Worm (Caenorhabditis elegans) whole organism, young adult: Measurements from ENCODE around the gene Y37A1A.3.

Experiments used
- B0019.2 ChIP-seq: fragments of 200-800 bp; sonication (Bioruptor generic); conservative IDR thresholded peaks from 2 replicates; pipeline ENCODE4 v1.3.6; 2022; ENCODE audit warnings: missing genetic modification reagents, missing genetic modification characterization, missing compliant biosample characterization
- B0336.3 ChIP-seq: fragments of 200-800 bp; sonication (Bioruptor generic); IDR thresholded peaks from 2 replicates; pipeline ENCODE4 v1.3.6; 2022; ENCODE audit warnings: missing genetic modification characterization, missing compliant biosample characterization
- C06A6.2 ChIP-seq: fragments of 200-800 bp; sonication (Bioruptor generic); conservative IDR thresholded peaks from 2 replicates; pipeline ENCODE4 v1.3.6; 2022; ENCODE audit warnings: missing genetic modification characterization, missing compliant biosample characterization
- F33H1.4 ChIP-seq: fragments of 200-800 bp; sonication (Bioruptor generic); IDR thresholded peaks from 2 replicates; pipeline ENCODE4 v1.3.6; 2022; ENCODE audit warnings: missing genetic modification reagents, missing genetic modification characterization, missing compliant biosample characterization
- F37B4.10 ChIP-seq: fragments of 200-800 bp; sonication (Bioruptor generic); IDR thresholded peaks from 2 replicates; pipeline ENCODE4 v1.3.6; 2022; ENCODE audit warnings: missing genetic modification characterization, missing compliant biosample characterization
- F52B5.7 ChIP-seq: sonication (generic microtip); optimal IDR thresholded peaks from 2 replicates; lab custom pipeline; 2016; ENCODE audit warnings: mild to moderate bottlenecking, missing genetic modification characterization, missing compliant biosample characterization
- F57C9.4 ChIP-seq: sonication (generic microtip); optimal IDR thresholded peaks from 2 replicates; lab custom pipeline; 2017; ENCODE audit warnings: mild to moderate bottlenecking, missing genetic modification characterization, missing compliant biosample characterization
- K12H6.12 ChIP-seq: fragments of 200-800 bp; sonication (Bioruptor generic); optimal IDR thresholded peaks from 2 replicates; lab custom pipeline; 2018; ENCODE audit warnings: mild to moderate bottlenecking, missing genetic modification characterization, missing compliant biosample characterization
- T26A5.8 ChIP-seq: sonication (generic microtip); optimal IDR thresholded peaks from 2 replicates; lab custom pipeline; 2016; ENCODE audit warnings: missing genetic modification characterization, missing compliant biosample characterization
- Y79H2A.3 ChIP-seq: fragments of 200-800 bp; sonication (Bioruptor generic); conservative IDR thresholded peaks from 2 replicates; pipeline ENCODE4 v1.3.6; 2022; ENCODE audit warnings: missing genetic modification reagents, missing genetic modification characterization, missing compliant biosample characterization
- akir-1 ChIP-seq: fragments of 200-800 bp; sonication (Bioruptor generic); optimal IDR thresholded peaks from 2 replicates; lab custom pipeline; 2018; ENCODE audit warnings: mild to moderate bottlenecking, missing genetic modification characterization, moderate library complexity, missing compliant biosample characterization
- aptf-3 ChIP-seq: fragments of 200-800 bp; sonication (Bioruptor generic); IDR thresholded peaks from 2 replicates; pipeline ENCODE4 v1.3.6; 2022; ENCODE audit warnings: missing genetic modification characterization, missing compliant biosample characterization
- attf-6 ChIP-seq: fragments of 200-800 bp; sonication (Bioruptor generic); IDR thresholded peaks from 2 replicates; pipeline ENCODE4 v1.3.6; 2022; ENCODE audit warnings: missing genetic modification reagents, missing genetic modification characterization, missing compliant biosample characterization
- bed-1 ChIP-seq: fragments of 200-800 bp; sonication (Bioruptor generic); IDR thresholded peaks from 2 replicates; pipeline ENCODE4 v1.3.6; 2022; ENCODE audit warnings: missing genetic modification reagents, missing genetic modification characterization, missing compliant biosample characterization
- ccch-3 ChIP-seq: fragments of 200-800 bp; sonication (Bioruptor generic); optimal IDR thresholded peaks from 2 replicates; lab custom pipeline; 2018; ENCODE audit warnings: mild to moderate bottlenecking, missing genetic modification characterization, missing compliant biosample characterization
- ceh-27 ChIP-seq: fragments of 200-800 bp; sonication (Bioruptor generic); optimal IDR thresholded peaks from 2 replicates; lab custom pipeline; 2018; ENCODE audit warnings: mild to moderate bottlenecking, missing genetic modification characterization, moderate library complexity, missing compliant biosample characterization
- ceh-79 ChIP-seq: sonication (generic microtip); optimal IDR thresholded peaks from 2 replicates; lab custom pipeline; 2017; ENCODE audit warnings: mild to moderate bottlenecking, missing genetic modification characterization, missing compliant biosample characterization
- ceh-91 ChIP-seq: fragments of 200-800 bp; sonication (Bioruptor generic); IDR thresholded peaks from 2 replicates; pipeline ENCODE4 v1.3.6; 2022; ENCODE audit warnings: missing genetic modification reagents, missing genetic modification characterization, missing compliant biosample characterization
- die-1 ChIP-seq: sonication (generic microtip); optimal IDR thresholded peaks from 2 replicates; lab custom pipeline; 2016; ENCODE audit warnings: missing genotype, mild to moderate bottlenecking, missing genetic modification characterization, missing compliant biosample characterization
- dpff-1 ChIP-seq: sonication (generic microtip); optimal IDR thresholded peaks from 2 replicates; lab custom pipeline; 2017; ENCODE audit warnings: mild to moderate bottlenecking, missing genetic modification characterization, missing compliant biosample characterization
- dpl-1 ChIP-seq: fragments of 150-350 bp; optimal IDR thresholded peaks from 2 replicates; lab custom pipeline; 2014; ENCODE audit warnings: missing biosample characterization, missing genetic modification reagents, missing genetic modification characterization
- egl-18 ChIP-seq: fragments of 200-800 bp; sonication (Bioruptor generic); IDR thresholded peaks from 2 replicates; pipeline ENCODE4 v1.3.6; 2022; ENCODE audit warnings: missing genetic modification reagents, missing genetic modification characterization, missing compliant biosample characterization
- egl-44 ChIP-seq: fragments of 200-800 bp; sonication (Bioruptor generic); IDR thresholded peaks from 2 replicates; pipeline ENCODE4 v1.3.6; 2022; ENCODE audit warnings: missing genetic modification reagents, missing genetic modification characterization, missing compliant biosample characterization
- ekl-4 ChIP-seq: fragments of 200-800 bp; sonication (Bioruptor generic); IDR thresholded peaks from 2 replicates; pipeline ENCODE4 v1.3.6; 2022; ENCODE audit warnings: missing genetic modification reagents, missing genetic modification characterization, missing compliant biosample characterization
- ets-4 ChIP-seq: fragments of 200-800 bp; sonication (Bioruptor generic); optimal IDR thresholded peaks from 2 replicates; lab custom pipeline; 2018; ENCODE audit warnings: mild to moderate bottlenecking, missing genetic modification characterization, missing compliant biosample characterization
- gei-17 ChIP-seq: fragments of 200-800 bp; sonication (Bioruptor generic); optimal IDR thresholded peaks from 2 replicates; lab custom pipeline; 2018; ENCODE audit warnings: mild to moderate bottlenecking, missing genetic modification characterization, missing compliant biosample characterization
- him-1 ChIP-seq: sonication (generic microtip); optimal IDR thresholded peaks from 2 replicates; lab custom pipeline; 2016; ENCODE audit warnings: missing genotype, missing genetic modification reagents, missing genetic modification characterization, missing compliant biosample characterization
- hmg-20 ChIP-seq: fragments of 200-800 bp; sonication (Bioruptor generic); IDR thresholded peaks from 2 replicates; pipeline ENCODE4 v1.3.6; 2022; ENCODE audit warnings: missing genetic modification reagents, missing genetic modification characterization, missing compliant biosample characterization
- hsf-1 ChIP-seq: fragments of 200-800 bp; sonication (Bioruptor generic); IDR thresholded peaks from 2 replicates; pipeline ENCODE4 v1.3.6; 2022; ENCODE audit warnings: missing genetic modification reagents, missing genetic modification characterization, missing compliant biosample characterization
- lag-1 ChIP-seq: fragments of 200-800 bp; sonication (Bioruptor generic); IDR thresholded peaks from 2 replicates; pipeline ENCODE4 v1.3.6; 2022; ENCODE audit warnings: missing genetic modification reagents, missing genetic modification characterization, missing compliant biosample characterization
- lin-26 ChIP-seq: fragments of 200-800 bp; sonication (Bioruptor generic); IDR thresholded peaks from 2 replicates; pipeline ENCODE4 v1.3.6; 2022; ENCODE audit warnings: missing genetic modification reagents, missing genetic modification characterization, missing compliant biosample characterization
- lin-54 ChIP-seq: fragments of 200-800 bp; sonication (Bioruptor generic); optimal IDR thresholded peaks from 2 replicates; lab custom pipeline; 2018; ENCODE audit warnings: mild to moderate bottlenecking, missing genetic modification characterization, missing compliant biosample characterization
- lir-1 ChIP-seq: fragments of 200-800 bp; sonication (Bioruptor generic); conservative IDR thresholded peaks from 2 replicates; pipeline ENCODE4 v1.3.6; 2022; ENCODE audit warnings: missing genetic modification reagents, missing genetic modification characterization, missing compliant biosample characterization
- lsl-1 ChIP-seq: fragments of 200-800 bp; sonication (Bioruptor generic); optimal IDR thresholded peaks from 2 replicates; lab custom pipeline; 2018; ENCODE audit warnings: mild to moderate bottlenecking, missing genetic modification characterization, moderate library complexity, missing compliant biosample characterization
- madf-6 ChIP-seq: fragments of 200-800 bp; sonication (Bioruptor generic); IDR thresholded peaks from 2 replicates; pipeline ENCODE4 v1.3.6; 2022; ENCODE audit warnings: missing genetic modification reagents, missing genetic modification characterization, missing compliant biosample characterization
- mel-28 ChIP-seq: sonication (generic microtip); optimal IDR thresholded peaks from 2 replicates; lab custom pipeline; 2016; ENCODE audit warnings: borderline replicate concordance, mild to moderate bottlenecking, missing genetic modification characterization, missing compliant biosample characterization
- nfyb-1 ChIP-seq: fragments of 200-800 bp; sonication (Bioruptor generic); IDR thresholded peaks from 2 replicates; pipeline ENCODE4 v1.3.6; 2022; ENCODE audit warnings: missing genetic modification reagents, missing genetic modification characterization, missing compliant biosample characterization
- pbrm-1 ChIP-seq: fragments of 200-800 bp; sonication (Bioruptor generic); IDR thresholded peaks from 2 replicates; pipeline ENCODE4 v1.3.6; 2022; ENCODE audit warnings: missing genetic modification reagents, missing genetic modification characterization, missing compliant biosample characterization
- rpc-1 ChIP-seq, 2 experiments: fragments of 150-350 bp in 1 of 2; sonication (generic microtip) in 1 of 2; optimal IDR thresholded peaks; 2 replicates each; lab custom pipeline; 2014 to 2018; ENCODE audit warnings: missing biosample characterization in 1 of 2, missing genetic modification characterization in 1 of 2, missing genetic modification reagents in 1 of 2, missing genotype in 1 of 2
- sdz-38 ChIP-seq: sonication (generic microtip); optimal IDR thresholded peaks from 2 replicates; lab custom pipeline; 2016; ENCODE audit warnings: missing genotype, missing genetic modification characterization, missing compliant biosample characterization
- snpc-1.1 ChIP-seq: sonication (generic microtip); optimal IDR thresholded peaks from 2 replicates; lab custom pipeline; 2017; ENCODE audit warnings: missing genetic modification characterization, mild to moderate bottlenecking, missing compliant biosample characterization, antibody characterized with exemption, moderate library complexity, missing genotype, missing genetic modification reagents; ENCODE audit not compliant: insufficient read depth
- somi-1 ChIP-seq: fragments of 200-800 bp; sonication (Bioruptor generic); optimal IDR thresholded peaks from 2 replicates; lab custom pipeline; 2018; ENCODE audit warnings: mild to moderate bottlenecking, missing genetic modification characterization, missing compliant biosample characterization
- tlf-1 ChIP-seq: fragments of 200-800 bp; sonication (Bioruptor generic); optimal IDR thresholded peaks from 2 replicates; lab custom pipeline; 2018; ENCODE audit warnings: mild to moderate bottlenecking, missing genetic modification characterization, missing compliant biosample characterization
- unc-130 ChIP-seq: sonication (generic microtip); optimal IDR thresholded peaks from 2 replicates; lab custom pipeline; 2016; ENCODE audit warnings: missing genetic modification reagents, missing genetic modification characterization, missing compliant biosample characterization
- unc-62 ChIP-seq: fragments of 150-350 bp; optimal IDR thresholded peaks from 2 replicates; lab custom pipeline; 2014; ENCODE audit warnings: missing biosample characterization, missing genetic modification reagents, missing genetic modification characterization
- zim-3 ChIP-seq: sonication (generic microtip); optimal IDR thresholded peaks from 2 replicates; lab custom pipeline; 2017; ENCODE audit warnings: mild to moderate bottlenecking, missing genetic modification characterization, moderate library complexity, missing compliant biosample characterization
- ztf-25 ChIP-seq: fragments of 200-800 bp; sonication (Bioruptor generic); IDR thresholded peaks from 2 replicates; pipeline ENCODE4 v1.3.6; 2022; ENCODE audit warnings: missing genetic modification reagents, missing genetic modification characterization, missing compliant biosample characterization
- ztf-28 ChIP-seq: fragments of 200-800 bp; sonication (Bioruptor generic); IDR thresholded peaks from 2 replicates; pipeline ENCODE4 v1.3.6; 2022; ENCODE audit warnings: missing genetic modification reagents, missing genetic modification characterization, missing compliant biosample characterization
- ztf-3 ChIP-seq: fragments of 200-800 bp; sonication (Bioruptor generic); optimal IDR thresholded peaks from 2 replicates; lab custom pipeline; 2018; ENCODE audit warnings: mild to moderate bottlenecking, missing genetic modification characterization, missing compliant biosample characterization

Y37A1A.3 gene

ce11 chrIV:13882573-13882972 is 20.1 kb downstream of the Y37A1A.3 start, which contains the start of gene thoc-7 (continued):
- 0 out of 2 replicates have a peak, but pooled peaks have one; percentile 15 for TF ChIP-seq egl-18
- TF ChIP-seq gei-17 (GFP tag; lab: Kevin White, UChicago): no peak
- TF ChIP-seq bed-1: no peak
- TF ChIP-seq mel-28 (tag; lab: Kevin White, UChicago): no peak
- peak; percentile 86; the same call in 1 of the 2 replicates for TF ChIP-seq ekl-4 (GFP tag; lab: Robert Waterston, UW)
- no peak for TF ChIP-seq ztf-28 (GFP tag; lab: Robert Waterston, UW)
- peak; percentile 15 for TF ChIP-seq F52B5.7 (tag; lab: Kevin White, UChicago)
- TF ChIP-seq die-1 (tag; lab: Kevin White, UChicago): peak; percentile 57
- no peak for TF ChIP-seq lir-1
- peak; percentile 21 for TF ChIP-seq zim-3 (tag; lab: Kevin White, UChicago)
- TF ChIP-seq dpl-1 (GFP tag; lab: Kevin White, UChicago): no peak
- no peak for TF ChIP-seq ztf-3 (GFP tag; lab: Kevin White, UChicago)
- no peak for TF ChIP-seq snpc-1.1 (tag; lab: Kevin White, UChicago)
- no peak for TF ChIP-seq Y79H2A.3 (GFP tag; lab: Robert Waterston, UW)
- TF ChIP-seq akir-1: no peak
- peak; percentile 91 for TF ChIP-seq B0336.3 (GFP tag; lab: Robert Waterston, UW)
- peak; percentile 4 for TF ChIP-seq K12H6.12 (tag; lab: Kevin White, UChicago)
- peak; percentile 60; the same call in 1 of the 2 replicates for TF ChIP-seq F33H1.4 (GFP tag; lab: Robert Waterston, UW)
- peak; percentile 70 for TF ChIP-seq lin-54 (GFP tag; lab: Kevin White, UChicago)
- TF ChIP-seq dpff-1 (tag; lab: Kevin White, UChicago): no peak
- no peak for TF ChIP-seq ceh-91 (GFP tag; lab: Robert Waterston, UW)
- TF ChIP-seq sdz-38 (tag; lab: Kevin White, UChicago): no peak
- TF ChIP-seq him-1: no peak
- peak; percentile 70; the same call in 1 of the 2 replicates for TF ChIP-seq ztf-25 (GFP tag; lab: Robert Waterston, UW)
- TF ChIP-seq lsl-1 (GFP tag; lab: Kevin White, UChicago): peak; percentile 53
- TF ChIP-seq lin-26 (GFP tag; lab: Robert Waterston, UW): 0 out of 2 replicates have a peak, but pooled peaks have one; percentile 57
- TF ChIP-seq F37B4.10 (GFP tag; lab: Robert Waterston, UW): no peak
- TF ChIP-seq egl-44 (GFP tag; lab: Robert Waterston, UW): no peak
- TF ChIP-seq nfyb-1 (GFP tag; lab: Robert Waterston, UW): peak; percentile 84
- no peak for TF ChIP-seq somi-1 (GFP tag; lab: Kevin White, UChicago)
- no peak for TF ChIP-seq aptf-3 (GFP tag; lab: Robert Waterston, UW)
- peak; percentile 99 for TF ChIP-seq attf-6 (GFP tag; lab: Robert Waterston, UW)
- TF ChIP-seq hsf-1: peak; percentile 80
- TF ChIP-seq pbrm-1: peak; percentile 70
- no peak for TF ChIP-seq ceh-27
- no peak for TF ChIP-seq C06A6.2 (GFP tag; lab: Robert Waterston, UW)
- TF ChIP-seq hmg-20 (GFP tag; lab: Robert Waterston, UW): no peak
- no peak for TF ChIP-seq ccch-3 (GFP tag; lab: Kevin White, UChicago)
- no peak for TF ChIP-seq ets-4 (GFP tag; lab: Kevin White, UChicago)
- TF ChIP-seq tlf-1 (GFP tag; lab: Kevin White, UChicago): peak; percentile 56
- no peak for TF ChIP-seq rpc-1 (optimal IDR thresholded peaks at IDR 0.05; lab: Kevin White, UChicago)
- no peak for TF ChIP-seq rpc-1 (tag; optimal IDR thresholded peaks at IDR 0.05; lab: Kevin White, UChicago)
- TF ChIP-seq unc-62 (GFP tag; lab: Kevin White, UChicago): no peak
- TF ChIP-seq F57C9.4: no peak
- TF ChIP-seq madf-6 (GFP tag; lab: Robert Waterston, UW): peak; percentile 86
- TF ChIP-seq lag-1 (GFP tag; lab: Robert Waterston, UW): no peak
- TF ChIP-seq T26A5.8 (tag; lab: Kevin White, UChicago): no peak
- no peak for TF ChIP-seq ceh-79 (tag; lab: Kevin White, UChicago)
- TF ChIP-seq unc-130 (GFP tag; lab: Kevin White, UChicago): no peak
- no peak for TF ChIP-seq B0019.2
